Worm (Caenorhabditis elegans) whole organism, mixed stage, embryonic: ENCODE results near the gene C34B4.5.
A peak's percentile ranks its signal among the peaks of the same experiment; 100 is the strongest.

Experiments used
- M03D4.4 ChIP-seq: sonication (generic microtip); optimal IDR thresholded peaks from 2 replicates; lab custom pipeline; 2017; ENCODE audit warnings: mild to moderate bottlenecking, missing genetic modification characterization, missing compliant biosample characterization
- bed-3 ChIP-seq: fragments of 200-800 bp; sonication (Bioruptor generic); optimal IDR thresholded peaks from 3 replicates; lab custom pipeline; 2018; ENCODE audit warnings: mild to moderate bottlenecking, missing genetic modification characterization, moderate library complexity, missing compliant biosample characterization
- blmp-1 ChIP-seq: fragments of 150-350 bp; optimal IDR thresholded peaks from 2 replicates; lab custom pipeline; 2014; ENCODE audit warnings: missing biosample characterization, missing genetic modification characterization
- ceh-43 ChIP-seq: fragments of 200-800 bp; sonication (Bioruptor generic); optimal IDR thresholded peaks from 2 replicates; lab custom pipeline; 2018; ENCODE audit warnings: mild to moderate bottlenecking, missing genetic modification characterization, moderate library complexity, missing compliant biosample characterization
- ceh-83 ChIP-seq: fragments of 200-800 bp; sonication (Bioruptor generic); optimal IDR thresholded peaks from 2 replicates; lab custom pipeline; 2018; ENCODE audit warnings: mild to moderate bottlenecking, missing genetic modification characterization, missing compliant biosample characterization
- cnd-1 ChIP-seq: fragments of 200-800 bp; sonication (Bioruptor generic); optimal IDR thresholded peaks from 2 replicates; lab custom pipeline; 2018; ENCODE audit warnings: mild to moderate bottlenecking, missing genetic modification characterization, missing compliant biosample characterization
- drap-1 ChIP-seq: fragments of 200-800 bp; sonication (Bioruptor generic); optimal IDR thresholded peaks from 3 replicates; lab custom pipeline; 2018; ENCODE audit warnings: mild to moderate bottlenecking, missing genetic modification characterization, missing compliant biosample characterization
- elt-1 ChIP-seq: sonication (generic microtip); optimal IDR thresholded peaks from 2 replicates; lab custom pipeline; 2017; ENCODE audit warnings: missing genetic modification characterization, mild to moderate bottlenecking, missing compliant biosample characterization, antibody characterized with exemption, moderate library complexity, borderline replicate concordance; ENCODE audit not compliant: insufficient read depth
- elt-3 ChIP-seq: fragments of 150-350 bp; optimal IDR thresholded peaks from 2 replicates; lab custom pipeline; 2014; ENCODE audit warnings: missing biosample characterization, missing genetic modification characterization
- flh-1 ChIP-seq: fragments of 200-800 bp; sonication (Bioruptor generic); optimal IDR thresholded peaks from 2 replicates; lab custom pipeline; 2018; ENCODE audit warnings: mild to moderate bottlenecking, missing genetic modification characterization, moderate library complexity, missing compliant biosample characterization
- hlh-1 ChIP-seq: fragments of 150-350 bp; optimal IDR thresholded peaks from 2 replicates; lab custom pipeline; 2014; ENCODE audit warnings: missing biosample characterization, missing genetic modification reagents, missing genetic modification characterization
- lin-32 ChIP-seq: fragments of 200-800 bp; sonication (Bioruptor generic); optimal IDR thresholded peaks from 2 replicates; lab custom pipeline; 2018; ENCODE audit warnings: mild to moderate bottlenecking, missing genetic modification characterization, missing compliant biosample characterization
- lsy-2 ChIP-seq: fragments of 150-350 bp; optimal IDR thresholded peaks from 2 replicates; lab custom pipeline; 2014; ENCODE audit warnings: missing biosample characterization, missing genetic modification characterization
- mep-1 ChIP-seq: fragments of 150-350 bp; optimal IDR thresholded peaks from 2 replicates; lab custom pipeline; 2017; ENCODE audit warnings: missing biosample characterization, missing genetic modification reagents, missing genetic modification characterization, inconsistent platforms
- mls-2 ChIP-seq: sonication (generic microtip); optimal IDR thresholded peaks from 2 replicates; lab custom pipeline; 2016; ENCODE audit warnings: mild to moderate bottlenecking, missing genetic modification characterization, moderate library complexity, missing compliant biosample characterization
- nhr-2 ChIP-seq: fragments of 150-350 bp; optimal IDR thresholded peaks from 2 replicates; lab custom pipeline; 2014; ENCODE audit warnings: missing biosample characterization, missing genetic modification characterization
- nhr-237 ChIP-seq: fragments of 150-350 bp; optimal IDR thresholded peaks from 2 replicates; lab custom pipeline; 2014; ENCODE audit warnings: missing biosample characterization, missing genetic modification characterization
- nhr-28 ChIP-seq: fragments of 150-350 bp; optimal IDR thresholded peaks from 2 replicates; lab custom pipeline; 2014; ENCODE audit warnings: missing biosample characterization, missing genetic modification characterization
- nhr-76 ChIP-seq: sonication (generic microtip); optimal IDR thresholded peaks from 2 replicates; lab custom pipeline; 2017; ENCODE audit warnings: missing biosample characterization, missing genetic modification characterization
- pha-4 ChIP-seq: fragments of 150-350 bp; optimal IDR thresholded peaks from 2 replicates; lab custom pipeline; 2018; ENCODE audit warnings: missing biosample characterization, missing genetic modification reagents, missing genetic modification characterization
- snpc-4 ChIP-seq: fragments of 150-350 bp; optimal IDR thresholded peaks from 2 replicates; lab custom pipeline; 2014; ENCODE audit warnings: missing biosample characterization, missing genetic modification characterization
- sptf-1 ChIP-seq: sonication (generic microtip); optimal IDR thresholded peaks from 2 replicates; lab custom pipeline; 2017; ENCODE audit warnings: mild to moderate bottlenecking, missing genetic modification characterization, moderate library complexity, missing compliant biosample characterization
- tbx-8 ChIP-seq: fragments of 200-800 bp; sonication (Bioruptor generic); optimal IDR thresholded peaks from 2 replicates; lab custom pipeline; 2018; ENCODE audit warnings: mild to moderate bottlenecking, missing genetic modification characterization, moderate library complexity, missing compliant biosample characterization
- unc-120 ChIP-seq: sonication (generic microtip); optimal IDR thresholded peaks from 2 replicates; lab custom pipeline; 2017; ENCODE audit warnings: missing genetic modification characterization, missing compliant biosample characterization; ENCODE audit not compliant: poor library complexity, severe bottlenecking
- unc-39 ChIP-seq: fragments of 150-350 bp; optimal IDR thresholded peaks from 2 replicates; lab custom pipeline; 2014; ENCODE audit warnings: missing biosample characterization, missing genetic modification characterization
- unc-62 ChIP-seq: fragments of 150-350 bp; optimal IDR thresholded peaks from 2 replicates; lab custom pipeline; 2014; ENCODE audit warnings: missing biosample characterization, missing genetic modification reagents, missing genetic modification characterization
- zip-8 ChIP-seq: fragments of 150-350 bp; optimal IDR thresholded peaks from 2 replicates; lab custom pipeline; 2014; ENCODE audit warnings: missing biosample characterization, missing genetic modification characterization
- ztf-11 ChIP-seq: fragments of 150-350 bp; optimal IDR thresholded peaks from 2 replicates; lab custom pipeline; 2014; ENCODE audit warnings: missing biosample characterization, missing genetic modification characterization

C34B4.5 gene

DNA sequence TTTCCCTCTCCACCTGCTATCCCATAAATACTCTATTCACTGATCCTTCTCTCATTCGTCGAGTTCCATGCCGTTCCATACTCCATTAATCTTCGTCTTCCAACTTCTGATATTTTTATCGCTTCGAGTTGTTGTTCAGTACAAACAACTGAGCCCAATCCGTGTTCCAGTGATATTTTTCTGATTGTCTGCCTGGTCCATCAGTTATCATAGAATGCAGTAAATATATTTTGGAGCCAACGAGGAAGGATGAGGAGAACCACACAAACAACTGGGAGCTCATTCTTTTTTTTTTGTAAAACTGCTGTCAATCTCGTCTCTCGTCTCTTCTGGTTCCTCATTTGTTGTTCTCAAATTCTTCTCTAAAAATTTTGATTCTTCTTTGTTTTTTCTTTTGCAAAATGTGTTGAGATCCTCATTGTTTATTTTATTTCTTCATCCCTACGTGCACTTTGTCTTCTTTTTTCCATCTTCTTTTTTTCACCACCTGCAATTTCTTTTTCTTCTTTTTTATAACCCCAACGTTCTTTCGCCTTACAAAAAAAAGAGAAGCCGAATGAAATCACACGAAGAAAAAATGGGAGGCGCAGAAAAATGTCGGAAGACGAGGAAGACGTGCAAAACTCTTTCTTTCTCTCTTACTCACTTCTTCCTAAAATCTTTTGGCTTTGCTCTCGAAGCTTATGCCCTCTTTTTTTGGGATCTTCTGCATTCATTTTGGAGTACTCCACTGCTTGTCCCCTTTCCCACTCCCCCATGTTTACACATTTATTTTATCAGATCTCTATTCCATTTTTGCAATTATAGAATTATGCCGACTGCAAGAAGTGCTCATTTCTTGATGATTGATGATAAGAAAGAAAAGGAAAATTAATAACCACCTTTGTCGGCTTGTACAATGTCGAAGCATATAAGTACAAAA lies 11.7 kb upstream of the C34B4.5 start:
- TF ChIP-seq ceh-43 (GFP tag; lab: Kevin White, UChicago): no peak

DNA sequence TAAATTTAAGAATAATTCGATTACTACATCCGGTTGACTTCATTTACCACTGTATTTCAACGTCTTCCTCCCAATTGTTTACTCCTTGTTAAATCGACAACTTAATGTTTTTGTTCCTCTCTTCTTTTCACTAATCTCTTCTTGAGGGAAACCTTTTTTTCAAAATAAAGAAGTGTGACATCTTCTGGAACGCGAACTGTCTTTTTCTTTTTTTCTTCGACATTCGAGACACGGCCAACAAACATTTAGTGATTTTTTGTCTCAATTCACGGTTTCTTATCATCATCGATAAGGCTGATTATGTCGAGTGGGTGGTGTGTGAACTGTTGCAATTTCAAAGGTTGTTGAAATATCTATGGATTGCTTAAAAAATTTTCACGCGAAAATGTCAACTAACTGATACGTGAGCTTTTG lies 10.5 kb upstream of the C34B4.5 start:
- TF ChIP-seq snpc-4 (tag; lab: Kevin White, UChicago) (no peak), lin-32 (no peak), ztf-11 (tag; lab: Kevin White, UChicago) (no peak), nhr-2 (tag; lab: Kevin White, UChicago) (no peak), elt-3 (tag; lab: Kevin White, UChicago) (no peak), M03D4.4 (tag; lab: Kevin White, UChicago) (no peak), tbx-8 (no peak), nhr-76 (tag; lab: Kevin White, UChicago) (no peak), bed-3 (GFP tag; lab: Kevin White, UChicago) (no peak), ceh-43 (GFP tag; lab: Kevin White, UChicago) (no peak), blmp-1 (tag; lab: Kevin White, UChicago) (no peak), lsy-2 (tag; lab: Kevin White, UChicago) (no peak), elt-1 (tag; lab: Kevin White, UChicago) (no peak)

DNA sequence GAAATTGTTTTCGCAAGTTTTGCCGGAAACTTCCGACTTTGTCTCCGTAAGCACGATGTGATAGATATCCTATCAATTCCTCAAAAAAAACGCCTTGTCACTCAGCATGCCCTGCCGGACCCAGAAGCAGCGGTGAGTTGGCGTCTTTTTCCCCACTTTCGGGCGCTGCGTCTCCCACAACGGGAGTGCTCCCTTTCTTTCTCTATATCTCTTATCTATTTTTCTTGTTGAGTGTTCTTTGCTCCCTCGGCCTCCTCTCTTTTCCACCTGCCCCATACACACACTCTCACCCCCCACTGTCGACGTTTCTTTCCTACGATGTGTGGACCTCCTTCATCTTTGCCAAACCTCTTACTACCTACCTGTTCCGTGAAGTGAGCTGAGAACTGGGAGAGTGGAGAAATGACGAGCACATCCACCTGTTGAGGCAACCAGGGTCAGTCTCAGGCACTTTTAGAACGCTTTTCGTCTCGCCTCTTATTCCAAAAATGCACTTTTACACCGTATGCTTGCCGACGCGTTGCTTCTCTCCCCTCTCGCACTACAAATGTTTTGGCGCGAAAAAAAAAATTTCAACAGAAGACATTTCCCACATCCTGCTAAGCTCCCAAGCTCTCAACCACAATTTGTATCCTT lies 9.7 kb upstream of the C34B4.5 start:
- TF ChIP-seq nhr-237 (tag; lab: Kevin White, UChicago): peak; percentile 4
- TF ChIP-seq unc-120 (tag; lab: Kevin White, UChicago): peak; percentile 99
- no peak for TF ChIP-seq flh-1 (GFP tag; lab: Kevin White, UChicago)
- peak; percentile 52 for TF ChIP-seq hlh-1 (tag; lab: Kevin White, UChicago)
- TF ChIP-seq pha-4 (tag; lab: Kevin White, UChicago): peak; percentile 32
- TF ChIP-seq bed-3 (GFP tag; lab: Kevin White, UChicago): no peak
- TF ChIP-seq ztf-11 (tag; lab: Kevin White, UChicago): peak; percentile 12
- TF ChIP-seq mls-2 (tag; lab: Kevin White, UChicago): no peak
- peak; percentile 10 for TF ChIP-seq M03D4.4 (tag; lab: Kevin White, UChicago)
- TF ChIP-seq lsy-2 (tag; lab: Kevin White, UChicago): peak; percentile 30
- peak; percentile 93 for TF ChIP-seq unc-62 (GFP tag; lab: Kevin White, UChicago)
- peak; percentile 52 for TF ChIP-seq mep-1 (tag; lab: Kevin White, UChicago)
- peak; percentile 33 for TF ChIP-seq sptf-1 (tag; lab: Kevin White, UChicago)
- TF ChIP-seq, all 35 proteins: peak for 10

DNA sequence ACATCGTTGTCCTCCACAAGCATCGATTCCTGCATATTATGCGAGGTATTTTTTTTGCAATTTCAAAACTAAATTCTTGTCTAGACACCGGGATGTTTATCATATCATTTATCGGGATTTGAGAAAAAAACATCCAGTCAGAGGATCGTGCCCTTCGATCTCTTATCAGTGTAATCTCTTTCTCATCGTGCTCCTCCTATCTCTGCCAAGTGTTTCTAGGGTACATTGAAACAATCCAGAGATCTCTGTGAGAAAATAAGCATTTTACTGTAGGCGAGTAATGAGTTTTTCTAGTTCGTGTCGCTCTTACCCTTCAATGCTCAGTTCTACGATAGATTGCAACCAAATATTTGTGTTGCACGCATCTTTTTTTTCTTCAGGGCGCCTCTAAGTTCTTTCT lies 7.3 kb upstream of the C34B4.5 start:
- TF ChIP-seq nhr-28 (tag; lab: Kevin White, UChicago) (no peak), drap-1 (GFP tag; lab: Kevin White, UChicago) (no peak), ztf-11 (tag; lab: Kevin White, UChicago) (no peak), zip-8 (no peak), ceh-83 (GFP tag; lab: Kevin White, UChicago) (no peak), elt-1 (tag; lab: Kevin White, UChicago) (peak; percentile 14)

DNA sequence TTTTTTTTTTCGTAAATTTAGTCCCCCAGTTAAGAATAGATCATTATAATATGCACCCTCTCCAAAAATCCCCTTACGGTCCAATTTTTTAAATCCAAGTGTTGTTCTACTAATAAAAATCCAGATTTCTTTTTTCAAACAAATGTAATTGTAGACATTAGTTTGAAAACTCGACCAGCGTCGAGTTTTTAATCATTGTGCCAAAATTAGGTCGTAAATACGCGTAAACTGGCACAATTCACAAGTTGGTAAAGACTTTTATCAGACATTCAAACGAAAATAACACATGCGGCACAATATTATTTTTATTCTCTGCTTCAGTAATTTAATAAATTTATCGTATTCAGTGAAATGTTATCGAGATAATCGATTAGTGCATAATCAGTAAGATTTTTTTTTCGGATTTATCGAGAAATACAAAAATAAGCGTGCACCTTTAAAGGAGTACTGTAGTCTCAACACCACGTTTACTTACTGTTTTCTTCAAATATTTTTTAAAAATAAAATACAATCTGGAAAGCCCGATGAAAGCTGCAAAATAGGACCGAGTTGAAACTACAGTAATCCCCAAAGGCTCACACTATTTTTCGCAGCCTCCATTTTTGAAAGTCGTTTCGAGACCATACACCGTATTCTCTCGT lies 5.5 kb upstream of the C34B4.5 start, which contains the start of gene C34B4.4:
Gene C34B4.4 (plus strand): TSS at position 276 of the 641 bp plus-strand sequence.
- TF ChIP-seq pha-4 (tag; lab: Kevin White, UChicago) (no peak), unc-39 (tag; lab: Kevin White, UChicago) (no peak), zip-8 (no peak), nhr-237 (tag; lab: Kevin White, UChicago) (no peak), lin-32 (no peak), cnd-1 (tag; lab: Kevin White, UChicago) (no peak), hlh-1 (tag; lab: Kevin White, UChicago) (no peak)
